Worm (Caenorhabditis elegans) whole organism, L3 larva: ENCODE data around the gene inf-1.
A peak's percentile ranks its signal among the peaks of the same experiment; 100 is the strongest.

Experiments used
- R02D3.7 ChIP-seq: fragments of 150-350 bp; optimal IDR thresholded peaks from 2 replicates; lab custom pipeline; 2014; ENCODE audit warnings: missing biosample characterization, missing genetic modification characterization
- aly-2 ChIP-seq: fragments of 150-350 bp; optimal IDR thresholded peaks from 2 replicates; lab custom pipeline; 2014; ENCODE audit warnings: missing biosample characterization, missing genetic modification characterization
- ama-1 ChIP-seq: fragments of 150-350 bp; optimal IDR thresholded peaks from 2 replicates; lab custom pipeline; 2018
- ceh-28 ChIP-seq: fragments of 150-350 bp; optimal IDR thresholded peaks from 2 replicates; lab custom pipeline; 2014; ENCODE audit warnings: missing biosample characterization, missing genetic modification reagents, missing genetic modification characterization
- ceh-82 ChIP-seq: fragments of 150-350 bp; optimal IDR thresholded peaks from 2 replicates; lab custom pipeline; 2014; ENCODE audit warnings: missing biosample characterization, missing genetic modification characterization
- ceh-9 ChIP-seq: sonication (generic microtip); optimal IDR thresholded peaks from 2 replicates; lab custom pipeline; 2018; ENCODE audit warnings: missing biosample characterization, missing genetic modification characterization
- elt-1 ChIP-seq: fragments of 150-350 bp; optimal IDR thresholded peaks from 2 replicates; lab custom pipeline; 2014; ENCODE audit warnings: missing biosample characterization, missing genetic modification characterization
- elt-3 ChIP-seq, 3 experiments: fragments of 150-350 bp in 1 of 3; sonication (generic microtip) in 2 of 3; optimal IDR thresholded peaks; 2 replicates in 2 of 3; 4 replicates in 1 of 3; lab custom pipeline; 2014 to 2017; ENCODE audit warnings: missing biosample characterization in 3 of 3, missing genetic modification characterization in 3 of 3
- fkh-2 ChIP-seq: fragments of 150-350 bp; optimal IDR thresholded peaks from 2 replicates; lab custom pipeline; 2014; ENCODE audit warnings: missing biosample characterization, missing genetic modification reagents, missing genetic modification characterization
- hmg-11 ChIP-seq: sonication (generic microtip); optimal IDR thresholded peaks from 2 replicates; lab custom pipeline; 2016; ENCODE audit warnings: missing genetic modification characterization, missing compliant biosample characterization
- lin-15B ChIP-seq: fragments of 150-350 bp; optimal IDR thresholded peaks from 2 replicates; lab custom pipeline; 2014; ENCODE audit warnings: missing biosample characterization, missing genetic modification characterization
- lin-39 ChIP-seq: fragments of 150-350 bp; optimal IDR thresholded peaks from 2 replicates; lab custom pipeline; 2018; ENCODE audit warnings: missing biosample characterization, missing genetic modification reagents, missing genetic modification characterization
- lsy-12 ChIP-seq: sonication (generic microtip); optimal IDR thresholded peaks from 2 replicates; lab custom pipeline; 2016; ENCODE audit warnings: mild to moderate bottlenecking, missing genetic modification characterization, missing compliant biosample characterization
- mdl-1 ChIP-seq: fragments of 150-350 bp; optimal IDR thresholded peaks from 2 replicates; lab custom pipeline; 2014; ENCODE audit warnings: missing biosample characterization, missing genetic modification characterization
- mml-1 ChIP-seq: fragments of 150-350 bp; sonication (generic microtip); optimal IDR thresholded peaks from 3 replicates; lab custom pipeline; 2014; ENCODE audit warnings: missing biosample characterization, missing genetic modification characterization
- nfya-1 ChIP-seq: sonication (generic microtip); optimal IDR thresholded peaks from 2 replicates; lab custom pipeline; 2017; ENCODE audit warnings: missing genetic modification characterization, mild to moderate bottlenecking, missing compliant biosample characterization, antibody characterized with exemption, moderate library complexity; ENCODE audit not compliant: insufficient read depth
- nhr-12 ChIP-seq: fragments of 150-350 bp; optimal IDR thresholded peaks from 2 replicates; lab custom pipeline; 2014; ENCODE audit warnings: missing biosample characterization, missing genetic modification characterization
- nhr-23 ChIP-seq: fragments of 150-350 bp; optimal IDR thresholded peaks from 2 replicates; lab custom pipeline; 2014; ENCODE audit warnings: missing biosample characterization, missing genetic modification reagents, missing genetic modification characterization
- nhr-237 ChIP-seq: fragments of 150-350 bp; optimal IDR thresholded peaks from 2 replicates; lab custom pipeline; 2014; ENCODE audit warnings: missing biosample characterization, missing genetic modification characterization
- nhr-25 ChIP-seq: sonication (generic microtip); optimal IDR thresholded peaks from 2 replicates; lab custom pipeline; 2017; ENCODE audit warnings: missing biosample characterization, missing genetic modification characterization
- nhr-28 ChIP-seq: fragments of 150-350 bp; optimal IDR thresholded peaks from 2 replicates; lab custom pipeline; 2014; ENCODE audit warnings: missing biosample characterization, missing genetic modification characterization
- nhr-43 ChIP-seq: sonication (generic microtip); optimal IDR thresholded peaks from 2 replicates; lab custom pipeline; 2016; ENCODE audit warnings: mild to moderate bottlenecking, missing genetic modification characterization, missing compliant biosample characterization; ENCODE audit not compliant: poor library complexity, severe bottlenecking
- nhr-76 ChIP-seq: fragments of 150-350 bp; sonication (generic microtip); optimal IDR thresholded peaks from 5 replicates; lab custom pipeline; 2014; ENCODE audit warnings: missing biosample characterization, missing genetic modification characterization
- nhr-77 ChIP-seq: fragments of 150-350 bp; optimal IDR thresholded peaks from 2 replicates; lab custom pipeline; 2014; ENCODE audit warnings: missing biosample characterization, missing genetic modification characterization
- pha-4 ChIP-seq: fragments of 150-350 bp; optimal IDR thresholded peaks from 2 replicates; lab custom pipeline; 2014; ENCODE audit warnings: missing biosample characterization, missing genetic modification reagents, missing genetic modification characterization
- pqm-1 ChIP-seq: fragments of 150-350 bp; optimal IDR thresholded peaks from 2 replicates; lab custom pipeline; 2017; ENCODE audit warnings: missing biosample characterization, missing genetic modification characterization, inconsistent platforms
- sea-2 ChIP-seq: fragments of 150-350 bp; sonication (generic microtip); optimal IDR thresholded peaks from 4 replicates; lab custom pipeline; 2014; ENCODE audit warnings: missing biosample characterization, missing genetic modification reagents, missing genetic modification characterization
- snpc-4 ChIP-seq: fragments of 150-350 bp; optimal IDR thresholded peaks from 2 replicates; lab custom pipeline; 2014; ENCODE audit warnings: missing biosample characterization, missing genetic modification characterization
- tbx-2 ChIP-seq: sonication (generic microtip); optimal IDR thresholded peaks from 2 replicates; lab custom pipeline; 2016; ENCODE audit warnings: mild to moderate bottlenecking, missing genetic modification characterization, missing compliant biosample characterization
- unc-62 ChIP-seq: fragments of 150-350 bp; sonication (generic microtip); optimal IDR thresholded peaks from 4 replicates; lab custom pipeline; 2014; ENCODE audit warnings: missing biosample characterization, missing genetic modification reagents, missing genetic modification characterization
- zag-1 ChIP-seq: fragments of 150-350 bp; optimal IDR thresholded peaks from 2 replicates; lab custom pipeline; 2014; ENCODE audit warnings: missing biosample characterization, missing genetic modification characterization
- ztf-11 ChIP-seq: fragments of 150-350 bp; optimal IDR thresholded peaks from 2 replicates; lab custom pipeline; 2014; ENCODE audit warnings: missing biosample characterization, missing genetic modification characterization
- ztf-4 ChIP-seq: fragments of 150-350 bp; optimal IDR thresholded peaks from 2 replicates; lab custom pipeline; 2014; ENCODE audit warnings: missing biosample characterization, missing genetic modification characterization

The inf-1 gene

DNA sequence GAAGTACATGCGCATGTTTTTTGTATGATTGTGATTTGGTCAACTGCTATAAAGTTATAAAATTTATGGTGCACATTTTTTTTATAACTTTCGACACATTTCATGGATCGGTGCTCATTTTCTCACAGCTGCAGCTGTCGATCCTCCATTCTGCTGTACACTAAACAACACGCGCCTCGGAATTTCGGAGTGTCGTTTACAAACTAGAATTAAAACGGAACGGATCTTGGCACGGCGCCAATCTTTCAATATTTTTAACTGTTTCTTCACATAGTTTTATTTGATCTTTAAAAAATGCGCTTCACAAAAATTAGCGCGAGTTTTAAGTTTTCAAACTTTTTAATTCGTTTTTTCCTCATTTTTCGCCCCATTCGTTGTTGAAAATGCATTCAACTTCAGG is 16.4 kb downstream of the inf-1 start, which contains the start of gene let-711:
Gene let-711 (plus strand): TSS at position 337 of the 400 bp plus-strand sequence.
- TF ChIP-seq pha-4 (peak; percentile 9), ztf-11 (tag; lab: Kevin White, UChicago) (no peak), nfya-1 (tag; lab: Kevin White, UChicago) (peak; percentile 32), R02D3.7 (tag; lab: Kevin White, UChicago) (no peak), elt-3 (tag; optimal IDR thresholded peaks at IDR 0.05; lab: Kevin White, UChicago) (no peak), fkh-2 (tag; lab: Kevin White, UChicago) (no peak), nhr-43 (no peak), unc-62 (no peak), snpc-4 (tag; lab: Kevin White, UChicago) (no peak)
- TF ChIP-seq, all 47 proteins: peak for 2

DNA sequence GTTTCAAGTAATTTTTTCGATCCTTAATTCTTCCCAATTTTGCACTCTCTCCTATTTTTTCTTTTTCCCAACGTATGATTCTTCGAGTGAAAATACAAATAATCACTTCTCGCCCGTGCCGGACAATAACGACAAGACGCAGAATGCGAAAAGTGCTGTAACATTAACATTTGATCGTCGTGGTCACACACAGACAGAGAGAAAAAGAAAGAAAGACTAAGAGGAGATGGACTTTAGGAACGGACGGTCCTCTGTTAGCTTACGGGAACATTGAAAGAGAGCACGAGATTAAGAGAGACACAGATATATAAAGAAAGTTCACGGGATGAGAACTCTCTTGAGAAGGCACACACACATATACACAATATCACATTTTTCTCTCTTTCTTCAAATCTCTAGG is 18.0 kb downstream of the inf-1 start:
- TF ChIP-seq lin-39 (tag; lab: Kevin White, UChicago) (no peak), elt-3 (tag; optimal IDR thresholded peaks at IDR 0.05; lab: Kevin White, UChicago) (no peak), nhr-12 (no peak), ceh-82 (tag; lab: Kevin White, UChicago) (no peak), pha-4 (peak; percentile 78), lin-15B (tag; lab: Kevin White, UChicago) (peak; percentile 16)
- TF ChIP-seq, all 47 proteins: peak for 2

DNA sequence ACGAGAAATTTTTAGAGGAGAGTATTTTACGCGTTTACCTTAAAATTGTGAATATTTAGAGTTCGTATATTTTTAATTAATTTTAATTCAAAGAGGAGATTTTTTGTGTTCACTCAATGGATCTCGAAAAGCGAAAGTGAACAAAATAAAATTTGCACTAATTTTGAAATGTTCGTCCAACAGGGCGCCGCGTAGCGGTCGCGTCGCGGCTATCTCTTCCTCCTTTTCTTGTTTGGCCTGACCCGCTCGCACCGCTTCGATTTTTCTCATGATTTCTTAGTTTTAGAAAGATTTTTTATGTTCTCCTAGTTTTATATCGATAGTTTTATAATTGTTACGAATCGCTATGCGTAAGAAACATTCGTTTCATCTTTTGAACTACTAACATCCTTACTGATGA is 21.5 kb downstream of the inf-1 start:
- TF ChIP-seq hmg-11 (tag; lab: Kevin White, UChicago) (peak; percentile 29), nfya-1 (tag; lab: Kevin White, UChicago) (peak; percentile 51), nhr-23 (no peak), ama-1 (lab: Kevin White, UChicago) (peak; percentile 7)

DNA sequence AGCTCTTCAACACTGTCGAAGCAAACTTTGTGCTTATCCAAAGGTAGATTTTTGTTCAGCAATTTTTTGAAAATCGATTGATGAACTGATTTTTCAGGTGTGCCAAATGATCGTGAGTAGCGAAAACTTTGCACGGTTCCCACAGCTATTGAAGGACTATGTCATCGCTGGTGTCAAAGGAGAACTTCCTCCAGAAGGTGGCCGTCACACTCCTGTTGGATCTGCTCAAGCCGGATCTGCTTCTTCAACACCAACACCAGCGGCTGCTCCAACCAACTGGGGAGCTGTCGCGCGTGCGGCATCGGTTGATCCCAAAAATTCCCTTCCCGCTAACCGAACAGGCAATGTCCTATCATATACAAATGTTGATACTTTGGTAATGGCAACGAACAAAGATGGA is 23.4 kb downstream of the inf-1 start:
- no peak for TF ChIP-seq ztf-11 (tag; lab: Kevin White, UChicago)
- TF ChIP-seq hmg-11 (tag; lab: Kevin White, UChicago) = no peak
- no peak for TF ChIP-seq pha-4
- no peak for TF ChIP-seq elt-3 (tag; optimal IDR thresholded peaks at IDR 0.05; lab: Kevin White, UChicago)
- TF ChIP-seq ceh-9 (tag; lab: Kevin White, UChicago) = no peak
- TF ChIP-seq ztf-4 (tag; lab: Kevin White, UChicago) = no peak
- TF ChIP-seq elt-1 = no peak
- TF ChIP-seq nhr-76 = no peak
- TF ChIP-seq nhr-28 (tag; lab: Kevin White, UChicago) = no peak
- no peak for TF ChIP-seq nhr-77 (tag; lab: Kevin White, UChicago)
- TF ChIP-seq tbx-2 (tag; lab: Kevin White, UChicago) = no peak
- TF ChIP-seq ceh-82 (tag; lab: Kevin White, UChicago) = no peak
- no peak for TF ChIP-seq mdl-1 (tag; lab: Kevin White, UChicago)
- TF ChIP-seq ceh-28 = no peak
- TF ChIP-seq sea-2 (GFP tag; lab: Kevin White, UChicago) = no peak
- TF ChIP-seq aly-2 (tag; lab: Kevin White, UChicago) = no peak
- TF ChIP-seq zag-1 (tag; lab: Kevin White, UChicago) = no peak
- TF ChIP-seq, all 47 proteins: peak for 0

DNA sequence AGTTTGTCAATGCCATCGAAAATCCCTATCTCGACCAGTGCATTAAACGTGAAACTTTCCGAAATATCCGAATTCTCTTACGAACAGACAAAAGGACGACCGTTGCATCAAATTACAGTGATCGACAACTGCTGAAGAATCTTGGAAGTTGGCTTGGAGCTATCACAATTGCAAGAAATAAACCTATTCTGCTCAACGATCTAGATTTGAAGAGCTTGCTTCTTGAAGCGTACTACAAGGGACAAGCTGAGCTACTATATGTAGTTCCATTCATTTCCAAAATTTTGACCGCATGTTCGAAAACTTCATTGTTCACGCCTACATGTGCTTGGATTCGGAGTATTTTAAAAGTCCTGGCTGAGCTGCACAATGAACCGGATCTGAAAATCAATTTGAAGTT is 24.0 kb downstream of the inf-1 start:
- TF ChIP-seq nhr-25 (tag; lab: Kevin White, UChicago) (no peak), ztf-11 (tag; lab: Kevin White, UChicago) (no peak), lsy-12 (tag; lab: Kevin White, UChicago) (no peak), unc-62 (no peak), nhr-237 (no peak), nhr-12 (no peak), lin-15B (tag; lab: Kevin White, UChicago) (no peak), ztf-4 (tag; lab: Kevin White, UChicago) (no peak), mdl-1 (tag; lab: Kevin White, UChicago) (no peak), pqm-1 (tag; lab: Kevin White, UChicago) (no peak), sea-2 (GFP tag; lab: Kevin White, UChicago) (no peak), elt-1 (no peak), mml-1 (tag; lab: Kevin White, UChicago) (no peak), ceh-82 (tag; lab: Kevin White, UChicago) (no peak), nhr-43 (no peak)
